Worm (Caenorhabditis elegans) whole organism, L3 larva: Measurements from ENCODE around the gene nhr-92.

ENCODE experiments used
- R02D3.7 ChIP-seq: fragments of 150-350 bp; optimal IDR thresholded peaks from 2 replicates; lab custom pipeline; 2014; ENCODE audit warnings: missing biosample characterization, missing genetic modification characterization
- ZK546.5 ChIP-seq: sonication (generic microtip); optimal IDR thresholded peaks from 2 replicates; lab custom pipeline; 2017; ENCODE audit warnings: missing biosample characterization, missing genetic modification characterization
- aly-2 ChIP-seq: fragments of 150-350 bp; optimal IDR thresholded peaks from 2 replicates; lab custom pipeline; 2014; ENCODE audit warnings: missing biosample characterization, missing genetic modification characterization
- ceh-16 ChIP-seq: sonication (generic microtip); optimal IDR thresholded peaks from 2 replicates; lab custom pipeline; 2017; ENCODE audit warnings: missing biosample characterization, missing genetic modification characterization
- ceh-28 ChIP-seq: fragments of 150-350 bp; optimal IDR thresholded peaks from 2 replicates; lab custom pipeline; 2014; ENCODE audit warnings: missing biosample characterization, missing genetic modification reagents, missing genetic modification characterization
- ceh-82 ChIP-seq: fragments of 150-350 bp; optimal IDR thresholded peaks from 2 replicates; lab custom pipeline; 2014; ENCODE audit warnings: missing biosample characterization, missing genetic modification characterization
- daf-12 ChIP-seq: fragments of 150-350 bp; optimal IDR thresholded peaks from 2 replicates; lab custom pipeline; 2014; ENCODE audit warnings: missing biosample characterization, missing genetic modification reagents, missing genetic modification characterization
- egl-5 ChIP-seq: fragments of 150-350 bp; optimal IDR thresholded peaks from 2 replicates; lab custom pipeline; 2017; ENCODE audit warnings: missing biosample characterization, missing genetic modification reagents, missing genetic modification characterization, inconsistent platforms
- elt-1 ChIP-seq: fragments of 150-350 bp; optimal IDR thresholded peaks from 2 replicates; lab custom pipeline; 2014; ENCODE audit warnings: missing biosample characterization, missing genetic modification characterization
- elt-2 ChIP-seq: sonication (generic microtip); optimal IDR thresholded peaks from 2 replicates; lab custom pipeline; 2016; ENCODE audit warnings: missing genetic modification reagents, mild to moderate bottlenecking, missing genetic modification characterization, missing compliant biosample characterization
- elt-3 ChIP-seq, 3 experiments: fragments of 150-350 bp in 1 of 3; sonication (generic microtip) in 2 of 3; optimal IDR thresholded peaks; 2 replicates in 2 of 3; 4 replicates in 1 of 3; lab custom pipeline; 2014 to 2017; ENCODE audit warnings: missing biosample characterization in 3 of 3, missing genetic modification characterization in 3 of 3
- eor-1 ChIP-seq, 2 experiments: fragments of 150-350 bp; optimal IDR thresholded peaks; 2 replicates each; lab custom pipeline; 2014 to 2018; ENCODE audit warnings: missing biosample characterization in 2 of 2, missing genetic modification characterization in 2 of 2
- fkh-10 ChIP-seq: sonication (generic microtip); optimal IDR thresholded peaks from 2 replicates; lab custom pipeline; 2017; ENCODE audit warnings: missing biosample characterization, missing genetic modification reagents, missing genetic modification characterization
- fkh-2 ChIP-seq: fragments of 150-350 bp; optimal IDR thresholded peaks from 2 replicates; lab custom pipeline; 2014; ENCODE audit warnings: missing biosample characterization, missing genetic modification reagents, missing genetic modification characterization
- fos-1 ChIP-seq: fragments of 150-350 bp; optimal IDR thresholded peaks from 2 replicates; lab custom pipeline; 2014; ENCODE audit warnings: missing biosample characterization, missing genetic modification characterization
- hmg-11 ChIP-seq: sonication (generic microtip); optimal IDR thresholded peaks from 2 replicates; lab custom pipeline; 2016; ENCODE audit warnings: missing genetic modification characterization, missing compliant biosample characterization
- jun-1 ChIP-seq: fragments of 150-350 bp; optimal IDR thresholded peaks from 2 replicates; lab custom pipeline; 2014; ENCODE audit warnings: missing biosample characterization, missing genetic modification reagents, missing genetic modification characterization
- lin-15B ChIP-seq: fragments of 150-350 bp; optimal IDR thresholded peaks from 2 replicates; lab custom pipeline; 2014; ENCODE audit warnings: missing biosample characterization, missing genetic modification characterization
- lin-39 ChIP-seq: fragments of 150-350 bp; optimal IDR thresholded peaks from 2 replicates; lab custom pipeline; 2018; ENCODE audit warnings: missing biosample characterization, missing genetic modification reagents, missing genetic modification characterization
- lsy-12 ChIP-seq: sonication (generic microtip); optimal IDR thresholded peaks from 2 replicates; lab custom pipeline; 2016; ENCODE audit warnings: mild to moderate bottlenecking, missing genetic modification characterization, missing compliant biosample characterization
- mdl-1 ChIP-seq: fragments of 150-350 bp; optimal IDR thresholded peaks from 2 replicates; lab custom pipeline; 2014; ENCODE audit warnings: missing biosample characterization, missing genetic modification characterization
- mml-1 ChIP-seq: fragments of 150-350 bp; sonication (generic microtip); optimal IDR thresholded peaks from 3 replicates; lab custom pipeline; 2014; ENCODE audit warnings: missing biosample characterization, missing genetic modification characterization
- nfya-1 ChIP-seq: sonication (generic microtip); optimal IDR thresholded peaks from 2 replicates; lab custom pipeline; 2017; ENCODE audit warnings: missing genetic modification characterization, mild to moderate bottlenecking, missing compliant biosample characterization, antibody characterized with exemption, moderate library complexity; ENCODE audit not compliant: insufficient read depth
- nhr-11 ChIP-seq: fragments of 150-350 bp; optimal IDR thresholded peaks from 2 replicates; lab custom pipeline; 2014; ENCODE audit warnings: missing biosample characterization, missing genetic modification characterization
- nhr-12 ChIP-seq: fragments of 150-350 bp; optimal IDR thresholded peaks from 2 replicates; lab custom pipeline; 2014; ENCODE audit warnings: missing biosample characterization, missing genetic modification characterization
- nhr-23 ChIP-seq: fragments of 150-350 bp; optimal IDR thresholded peaks from 2 replicates; lab custom pipeline; 2014; ENCODE audit warnings: missing biosample characterization, missing genetic modification reagents, missing genetic modification characterization
- nhr-237 ChIP-seq: fragments of 150-350 bp; optimal IDR thresholded peaks from 2 replicates; lab custom pipeline; 2014; ENCODE audit warnings: missing biosample characterization, missing genetic modification characterization
- nhr-25 ChIP-seq: sonication (generic microtip); optimal IDR thresholded peaks from 2 replicates; lab custom pipeline; 2017; ENCODE audit warnings: missing biosample characterization, missing genetic modification characterization
- nhr-28 ChIP-seq: fragments of 150-350 bp; optimal IDR thresholded peaks from 2 replicates; lab custom pipeline; 2014; ENCODE audit warnings: missing biosample characterization, missing genetic modification characterization
- nhr-43 ChIP-seq: sonication (generic microtip); optimal IDR thresholded peaks from 2 replicates; lab custom pipeline; 2016; ENCODE audit warnings: mild to moderate bottlenecking, missing genetic modification characterization, missing compliant biosample characterization; ENCODE audit not compliant: poor library complexity, severe bottlenecking
- nhr-67 ChIP-seq: fragments of 150-350 bp; optimal IDR thresholded peaks from 2 replicates; lab custom pipeline; 2014; ENCODE audit warnings: missing biosample characterization, missing genetic modification characterization
- nhr-76 ChIP-seq: fragments of 150-350 bp; sonication (generic microtip); optimal IDR thresholded peaks from 5 replicates; lab custom pipeline; 2014; ENCODE audit warnings: missing biosample characterization, missing genetic modification characterization
- nhr-77 ChIP-seq: fragments of 150-350 bp; optimal IDR thresholded peaks from 2 replicates; lab custom pipeline; 2014; ENCODE audit warnings: missing biosample characterization, missing genetic modification characterization
- pha-4 ChIP-seq: fragments of 150-350 bp; optimal IDR thresholded peaks from 2 replicates; lab custom pipeline; 2014; ENCODE audit warnings: missing biosample characterization, missing genetic modification reagents, missing genetic modification characterization
- pqm-1 ChIP-seq: fragments of 150-350 bp; optimal IDR thresholded peaks from 2 replicates; lab custom pipeline; 2017; ENCODE audit warnings: missing biosample characterization, missing genetic modification characterization, inconsistent platforms
- sea-2 ChIP-seq: fragments of 150-350 bp; sonication (generic microtip); optimal IDR thresholded peaks from 4 replicates; lab custom pipeline; 2014; ENCODE audit warnings: missing biosample characterization, missing genetic modification reagents, missing genetic modification characterization
- skn-1 ChIP-seq: fragments of 150-350 bp; optimal IDR thresholded peaks from 2 replicates; lab custom pipeline; 2014; ENCODE audit warnings: missing biosample characterization, missing genetic modification characterization
- snpc-4 ChIP-seq: fragments of 150-350 bp; optimal IDR thresholded peaks from 2 replicates; lab custom pipeline; 2014; ENCODE audit warnings: missing biosample characterization, missing genetic modification characterization
- tbx-2 ChIP-seq: sonication (generic microtip); optimal IDR thresholded peaks from 2 replicates; lab custom pipeline; 2016; ENCODE audit warnings: mild to moderate bottlenecking, missing genetic modification characterization, missing compliant biosample characterization
- unc-39 ChIP-seq: sonication (generic microtip); optimal IDR thresholded peaks from 4 replicates; lab custom pipeline; 2017; ENCODE audit warnings: missing biosample characterization, missing genetic modification characterization
- unc-62 ChIP-seq: fragments of 150-350 bp; sonication (generic microtip); optimal IDR thresholded peaks from 4 replicates; lab custom pipeline; 2014; ENCODE audit warnings: missing biosample characterization, missing genetic modification reagents, missing genetic modification characterization
- ztf-11 ChIP-seq: fragments of 150-350 bp; optimal IDR thresholded peaks from 2 replicates; lab custom pipeline; 2014; ENCODE audit warnings: missing biosample characterization, missing genetic modification characterization
- ztf-4 ChIP-seq: fragments of 150-350 bp; optimal IDR thresholded peaks from 2 replicates; lab custom pipeline; 2014; ENCODE audit warnings: missing biosample characterization, missing genetic modification characterization

Gene nhr-92

ce11 chrIV:1619519-1620311, at the start of gene nhr-92:
Gene nhr-92, plus strand, starts transcription at chrIV:1620094.
- TF ChIP-seq skn-1 (tag; lab: Kevin White, UChicago) (no peak), fos-1 (no peak), lin-15B (tag; lab: Kevin White, UChicago) (no peak), sea-2 (GFP tag; lab: Kevin White, UChicago) (no peak), nhr-28 (tag; lab: Kevin White, UChicago) (no peak), egl-5 (tag; lab: Kevin White, UChicago) (no peak), elt-1 (tag; lab: Kevin White, UChicago) (no peak), mdl-1 (no peak), mml-1 (tag; lab: Kevin White, UChicago) (no peak), hmg-11 (tag; lab: Kevin White, UChicago) (no peak), elt-2 (peak; percentile 38), ceh-28 (tag; lab: Kevin White, UChicago) (peak; percentile 95), nhr-23 (tag; lab: Kevin White, UChicago) (no peak), ceh-82 (no peak), daf-12 (tag; lab: Kevin White, UChicago) (no peak), pha-4 (tag; lab: Kevin White, UChicago) (peak; percentile 34), nhr-67 (tag; lab: Kevin White, UChicago) (no peak), nhr-12 (tag; lab: Kevin White, UChicago) (no peak), snpc-4 (tag; lab: Kevin White, UChicago) (no peak), ztf-4 (tag; lab: Kevin White, UChicago) (no peak), nhr-237 (tag; lab: Kevin White, UChicago) (no peak)

- TF ChIP-seq tbx-2 (tag; lab: Kevin White, UChicago), result no peak
- TF ChIP-seq pqm-1 (tag; lab: Kevin White, UChicago), result no peak
- TF ChIP-seq nhr-25, result no peak
- TF ChIP-seq nhr-12 (tag; lab: Kevin White, UChicago), result no peak
- TF ChIP-seq nhr-67 (tag; lab: Kevin White, UChicago), result no peak
- no peak for TF ChIP-seq mdl-1
- TF ChIP-seq ztf-4 (tag; lab: Kevin White, UChicago), result no peak
Observed at ce11 chrIV:1576731-1577130, 43.2 kb upstream of the nhr-92 start, which contains the start of gene Y41D4B.14. Gene Y41D4B.14, plus strand, starts transcription at chrIV:1577031.

- TF ChIP-seq nhr-237 (tag; lab: Kevin White, UChicago), result no peak
- TF ChIP-seq ztf-4 (tag; lab: Kevin White, UChicago), result no peak
- peak; percentile 61 for TF ChIP-seq snpc-4 (tag; lab: Kevin White, UChicago)
- TF ChIP-seq hmg-11 (tag; lab: Kevin White, UChicago), result peak; percentile 93
- TF ChIP-seq jun-1, result peak; percentile 33
- no peak for TF ChIP-seq elt-3 (tag; optimal IDR thresholded peaks at IDR 0.05; lab: Kevin White, UChicago)
- no peak for TF ChIP-seq ztf-11 (tag; lab: Kevin White, UChicago)
- no peak for TF ChIP-seq mdl-1
- TF ChIP-seq nhr-28 (tag; lab: Kevin White, UChicago), result no peak
- TF ChIP-seq skn-1 (tag; lab: Kevin White, UChicago), result peak; percentile 73
- no peak for TF ChIP-seq elt-1 (tag; lab: Kevin White, UChicago)
- TF ChIP-seq nhr-23 (tag; lab: Kevin White, UChicago), result peak; percentile 77
- TF ChIP-seq sea-2 (GFP tag; lab: Kevin White, UChicago), result no peak
- no peak for TF ChIP-seq unc-62 (GFP tag; lab: Kevin White, UChicago)
- TF ChIP-seq elt-2, result peak; percentile 64
- TF ChIP-seq R02D3.7, result peak; percentile 55
- no peak for TF ChIP-seq nhr-43
- peak; percentile 77 for TF ChIP-seq lin-39 (tag; lab: Kevin White, UChicago)
- no peak for TF ChIP-seq unc-39 (tag; lab: Kevin White, UChicago)
- no peak for TF ChIP-seq mml-1 (tag; lab: Kevin White, UChicago)
- TF ChIP-seq lin-15B (tag; lab: Kevin White, UChicago), result peak; percentile 84
- TF ChIP-seq egl-5 (tag; lab: Kevin White, UChicago), result no peak
- no peak for TF ChIP-seq pqm-1 (tag; lab: Kevin White, UChicago)
- no peak for TF ChIP-seq aly-2
- no peak for TF ChIP-seq daf-12 (tag; lab: Kevin White, UChicago)
- no peak for TF ChIP-seq ZK546.5 (tag; lab: Kevin White, UChicago)
- no peak for TF ChIP-seq nhr-76 (tag; lab: Kevin White, UChicago)
- peak; percentile 61 for TF ChIP-seq tbx-2 (tag; lab: Kevin White, UChicago)
- no peak for TF ChIP-seq nhr-11
- no peak for TF ChIP-seq fkh-10 (GFP tag; lab: Kevin White, UChicago)
- no peak for TF ChIP-seq nhr-77
- TF ChIP-seq ceh-82, result peak; percentile 16
- TF ChIP-seq nhr-12 (tag; lab: Kevin White, UChicago), result no peak
- TF ChIP-seq pha-4 (tag; lab: Kevin White, UChicago), result peak; percentile 84
- peak; percentile 67 for TF ChIP-seq ceh-28 (tag; lab: Kevin White, UChicago)
- TF ChIP-seq ceh-16 (tag; lab: Kevin White, UChicago), result peak; percentile 31
- no peak for TF ChIP-seq nhr-67 (tag; lab: Kevin White, UChicago)
- TF ChIP-seq eor-1 (tag; optimal IDR thresholded peaks at IDR 0.05; lab: Kevin White, UChicago), result no peak
- TF ChIP-seq nfya-1 (tag; lab: Kevin White, UChicago), result peak; percentile 82
- peak; percentile 86 for TF ChIP-seq lsy-12
- no peak for TF ChIP-seq fkh-2 (tag; lab: Kevin White, UChicago)
- TF ChIP-seq fos-1, result peak; percentile 4
- peak; percentile 74 for TF ChIP-seq nhr-25
Observed at ce11 chrIV:1595802-1596201, 24.1 kb upstream of the nhr-92 start, which contains the start of gene npp-8. Gene npp-8, minus strand, starts transcription at chrIV:1595824.
